Worm (Caenorhabditis elegans) whole organism, L4 larva: Measurements from ENCODE around the gene str-2.

Source experiments
- ceh-20 ChIP-seq: fragments of 200-800 bp; sonication (Bioruptor generic); IDR thresholded peaks from 2 replicates; pipeline ENCODE4 v1.3.6; 2022; ENCODE audit warnings: missing genetic modification reagents, missing genetic modification characterization, missing compliant biosample characterization
- nhr-237 ChIP-seq: sonication (generic microtip); optimal IDR thresholded peaks from 2 replicates; lab custom pipeline; 2017; ENCODE audit warnings: missing biosample characterization, missing genetic modification characterization
- pha-4 ChIP-seq, 2 experiments: fragments of 150-350 bp in 1 of 2; fragments of 200-800 bp in 1 of 2; sonication (Bioruptor generic) in 1 of 2; IDR thresholded peaks in 1 of 2; optimal IDR thresholded peaks in 1 of 2; 2 replicates each; pipeline versions ENCODE4 v1.3.6 to Lab custom; 2014 to 2022; ENCODE audit warnings: missing genetic modification characterization in 2 of 2, missing genetic modification reagents in 2 of 2, missing biosample characterization in 1 of 2, missing compliant biosample characterization in 1 of 2

ce11 chrV:9782045-9782444 is 42.0 kb downstream of the str-2 start:
- TF ChIP-seq pha-4 (GFP tag; IDR thresholded peaks at IDR 0.05; lab: Robert Waterston, UW) (no peak), pha-4 (tag; optimal IDR thresholded peaks at IDR 0.05; lab: Kevin White, UChicago) (no peak), nhr-237 (tag; lab: Kevin White, UChicago) (no peak), ceh-20 (no peak)
